Worm (Caenorhabditis elegans) whole organism, L3 larva: ENCODE results near the gene ugt-11.

ENCODE experiments used
- ama-1 ChIP-seq: fragments of 150-350 bp; optimal IDR thresholded peaks from 2 replicates; lab custom pipeline; 2018
- elt-1 ChIP-seq: fragments of 150-350 bp; optimal IDR thresholded peaks from 2 replicates; lab custom pipeline; 2014; ENCODE audit warnings: missing biosample characterization, missing genetic modification characterization
- elt-2 ChIP-seq: sonication (generic microtip); optimal IDR thresholded peaks from 2 replicates; lab custom pipeline; 2016; ENCODE audit warnings: missing genetic modification reagents, mild to moderate bottlenecking, missing genetic modification characterization, missing compliant biosample characterization
- fkh-10 ChIP-seq: sonication (generic microtip); optimal IDR thresholded peaks from 2 replicates; lab custom pipeline; 2017; ENCODE audit warnings: missing biosample characterization, missing genetic modification reagents, missing genetic modification characterization
- fos-1 ChIP-seq: fragments of 150-350 bp; optimal IDR thresholded peaks from 2 replicates; lab custom pipeline; 2014; ENCODE audit warnings: missing biosample characterization, missing genetic modification characterization
- jun-1 ChIP-seq: fragments of 150-350 bp; optimal IDR thresholded peaks from 2 replicates; lab custom pipeline; 2014; ENCODE audit warnings: missing biosample characterization, missing genetic modification reagents, missing genetic modification characterization
- lin-15B ChIP-seq: fragments of 150-350 bp; optimal IDR thresholded peaks from 2 replicates; lab custom pipeline; 2014; ENCODE audit warnings: missing biosample characterization, missing genetic modification characterization
- mdl-1 ChIP-seq: fragments of 150-350 bp; optimal IDR thresholded peaks from 2 replicates; lab custom pipeline; 2014; ENCODE audit warnings: missing biosample characterization, missing genetic modification characterization
- nhr-11 ChIP-seq: fragments of 150-350 bp; optimal IDR thresholded peaks from 2 replicates; lab custom pipeline; 2014; ENCODE audit warnings: missing biosample characterization, missing genetic modification characterization
- nhr-76 ChIP-seq: fragments of 150-350 bp; sonication (generic microtip); optimal IDR thresholded peaks from 5 replicates; lab custom pipeline; 2014; ENCODE audit warnings: missing biosample characterization, missing genetic modification characterization
- skn-1 ChIP-seq: fragments of 150-350 bp; optimal IDR thresholded peaks from 2 replicates; lab custom pipeline; 2014; ENCODE audit warnings: missing biosample characterization, missing genetic modification characterization
- snpc-4 ChIP-seq: fragments of 150-350 bp; optimal IDR thresholded peaks from 2 replicates; lab custom pipeline; 2014; ENCODE audit warnings: missing biosample characterization, missing genetic modification characterization
- unc-62 ChIP-seq: fragments of 150-350 bp; sonication (generic microtip); optimal IDR thresholded peaks from 4 replicates; lab custom pipeline; 2014; ENCODE audit warnings: missing biosample characterization, missing genetic modification reagents, missing genetic modification characterization

ce11 chrV:4885372-4885771, 9.5 kb downstream of the ugt-11 start, which contains the start of gene T19H12.3:
- TF ChIP-seq elt-1 (tag; lab: Kevin White, UChicago) (no peak), fkh-10 (no peak), ama-1 (lab: Kevin White, UChicago) (no peak), snpc-4 (tag; lab: Kevin White, UChicago) (no peak), jun-1 (tag; lab: Kevin White, UChicago) (no peak), nhr-11 (tag; lab: Kevin White, UChicago) (no peak), mdl-1 (tag; lab: Kevin White, UChicago) (no peak), nhr-76 (tag; lab: Kevin White, UChicago) (no peak), lin-15B (tag; lab: Kevin White, UChicago) (no peak), unc-62 (GFP tag; lab: Kevin White, UChicago) (no peak), skn-1 (tag; lab: Kevin White, UChicago) (no peak), fos-1 (tag; lab: Kevin White, UChicago) (no peak), elt-2 (tag; lab: Kevin White, UChicago) (no peak)
